Worm (Caenorhabditis elegans) whole organism, mixed stage, embryonic: ENCODE results near the gene F38A5.6.

ENCODE experiments used
- M03D4.4 ChIP-seq: sonication (generic microtip); optimal IDR thresholded peaks from 2 replicates; lab custom pipeline; 2017; ENCODE audit warnings: mild to moderate bottlenecking, missing genetic modification characterization, missing compliant biosample characterization
- bed-3 ChIP-seq: fragments of 200-800 bp; sonication (Bioruptor generic); optimal IDR thresholded peaks from 3 replicates; lab custom pipeline; 2018; ENCODE audit warnings: mild to moderate bottlenecking, missing genetic modification characterization, moderate library complexity, missing compliant biosample characterization
- blmp-1 ChIP-seq: fragments of 150-350 bp; optimal IDR thresholded peaks from 2 replicates; lab custom pipeline; 2014; ENCODE audit warnings: missing biosample characterization, missing genetic modification characterization
- ceh-39 ChIP-seq: fragments of 150-350 bp; optimal IDR thresholded peaks from 2 replicates; lab custom pipeline; 2014; ENCODE audit warnings: missing biosample characterization, missing genetic modification characterization
- ceh-43 ChIP-seq: fragments of 200-800 bp; sonication (Bioruptor generic); optimal IDR thresholded peaks from 2 replicates; lab custom pipeline; 2018; ENCODE audit warnings: mild to moderate bottlenecking, missing genetic modification characterization, moderate library complexity, missing compliant biosample characterization
- ceh-83 ChIP-seq: fragments of 200-800 bp; sonication (Bioruptor generic); optimal IDR thresholded peaks from 2 replicates; lab custom pipeline; 2018; ENCODE audit warnings: mild to moderate bottlenecking, missing genetic modification characterization, missing compliant biosample characterization
- ces-1 ChIP-seq: fragments of 150-350 bp; optimal IDR thresholded peaks from 2 replicates; lab custom pipeline; 2014; ENCODE audit warnings: missing biosample characterization, missing genetic modification reagents, missing genetic modification characterization
- cnd-1 ChIP-seq: fragments of 200-800 bp; sonication (Bioruptor generic); optimal IDR thresholded peaks from 2 replicates; lab custom pipeline; 2018; ENCODE audit warnings: mild to moderate bottlenecking, missing genetic modification characterization, missing compliant biosample characterization
- drap-1 ChIP-seq: fragments of 200-800 bp; sonication (Bioruptor generic); optimal IDR thresholded peaks from 3 replicates; lab custom pipeline; 2018; ENCODE audit warnings: mild to moderate bottlenecking, missing genetic modification characterization, missing compliant biosample characterization
- elt-1 ChIP-seq: sonication (generic microtip); optimal IDR thresholded peaks from 2 replicates; lab custom pipeline; 2017; ENCODE audit warnings: missing genetic modification characterization, mild to moderate bottlenecking, missing compliant biosample characterization, antibody characterized with exemption, moderate library complexity, borderline replicate concordance; ENCODE audit not compliant: insufficient read depth
- elt-3 ChIP-seq: fragments of 150-350 bp; optimal IDR thresholded peaks from 2 replicates; lab custom pipeline; 2014; ENCODE audit warnings: missing biosample characterization, missing genetic modification characterization
- flh-1 ChIP-seq: fragments of 200-800 bp; sonication (Bioruptor generic); optimal IDR thresholded peaks from 2 replicates; lab custom pipeline; 2018; ENCODE audit warnings: mild to moderate bottlenecking, missing genetic modification characterization, moderate library complexity, missing compliant biosample characterization
- ham-2 ChIP-seq: fragments of 200-800 bp; sonication (Bioruptor generic); optimal IDR thresholded peaks from 2 replicates; lab custom pipeline; 2018; ENCODE audit warnings: mild to moderate bottlenecking, missing genetic modification characterization, missing compliant biosample characterization
- hlh-1 ChIP-seq: fragments of 150-350 bp; optimal IDR thresholded peaks from 2 replicates; lab custom pipeline; 2014; ENCODE audit warnings: missing biosample characterization, missing genetic modification reagents, missing genetic modification characterization
- lin-13 ChIP-seq: fragments of 150-350 bp; optimal IDR thresholded peaks from 2 replicates; lab custom pipeline; 2014; ENCODE audit warnings: missing biosample characterization, missing genetic modification characterization
- lin-32 ChIP-seq: fragments of 200-800 bp; sonication (Bioruptor generic); optimal IDR thresholded peaks from 2 replicates; lab custom pipeline; 2018; ENCODE audit warnings: mild to moderate bottlenecking, missing genetic modification characterization, missing compliant biosample characterization
- lsy-2 ChIP-seq: fragments of 150-350 bp; optimal IDR thresholded peaks from 2 replicates; lab custom pipeline; 2014; ENCODE audit warnings: missing biosample characterization, missing genetic modification characterization
- mab-5 ChIP-seq: fragments of 150-350 bp; optimal IDR thresholded peaks from 2 replicates; lab custom pipeline; 2014; ENCODE audit warnings: missing biosample characterization, missing genetic modification characterization
- mep-1 ChIP-seq: fragments of 150-350 bp; optimal IDR thresholded peaks from 2 replicates; lab custom pipeline; 2017; ENCODE audit warnings: missing biosample characterization, missing genetic modification reagents, missing genetic modification characterization, inconsistent platforms
- mls-2 ChIP-seq: sonication (generic microtip); optimal IDR thresholded peaks from 2 replicates; lab custom pipeline; 2016; ENCODE audit warnings: mild to moderate bottlenecking, missing genetic modification characterization, moderate library complexity, missing compliant biosample characterization
- nhr-12 ChIP-seq: fragments of 150-350 bp; optimal IDR thresholded peaks from 2 replicates; lab custom pipeline; 2014; ENCODE audit warnings: missing biosample characterization, missing genetic modification characterization
- nhr-2 ChIP-seq: fragments of 150-350 bp; optimal IDR thresholded peaks from 2 replicates; lab custom pipeline; 2014; ENCODE audit warnings: missing biosample characterization, missing genetic modification characterization
- nhr-237 ChIP-seq: fragments of 150-350 bp; optimal IDR thresholded peaks from 2 replicates; lab custom pipeline; 2014; ENCODE audit warnings: missing biosample characterization, missing genetic modification characterization
- nhr-28 ChIP-seq: fragments of 150-350 bp; optimal IDR thresholded peaks from 2 replicates; lab custom pipeline; 2014; ENCODE audit warnings: missing biosample characterization, missing genetic modification characterization
- nhr-76 ChIP-seq: sonication (generic microtip); optimal IDR thresholded peaks from 2 replicates; lab custom pipeline; 2017; ENCODE audit warnings: missing biosample characterization, missing genetic modification characterization
- pha-4 ChIP-seq: fragments of 150-350 bp; optimal IDR thresholded peaks from 2 replicates; lab custom pipeline; 2018; ENCODE audit warnings: missing biosample characterization, missing genetic modification reagents, missing genetic modification characterization
- sem-2 ChIP-seq: fragments of 200-800 bp; sonication (Bioruptor generic); optimal IDR thresholded peaks from 2 replicates; lab custom pipeline; 2018; ENCODE audit warnings: mild to moderate bottlenecking, missing genetic modification characterization, missing compliant biosample characterization
- snpc-4 ChIP-seq: fragments of 150-350 bp; optimal IDR thresholded peaks from 2 replicates; lab custom pipeline; 2014; ENCODE audit warnings: missing biosample characterization, missing genetic modification characterization
- sptf-1 ChIP-seq: sonication (generic microtip); optimal IDR thresholded peaks from 2 replicates; lab custom pipeline; 2017; ENCODE audit warnings: mild to moderate bottlenecking, missing genetic modification characterization, moderate library complexity, missing compliant biosample characterization
- tbx-8 ChIP-seq: fragments of 200-800 bp; sonication (Bioruptor generic); optimal IDR thresholded peaks from 2 replicates; lab custom pipeline; 2018; ENCODE audit warnings: mild to moderate bottlenecking, missing genetic modification characterization, moderate library complexity, missing compliant biosample characterization
- unc-120 ChIP-seq: sonication (generic microtip); optimal IDR thresholded peaks from 2 replicates; lab custom pipeline; 2017; ENCODE audit warnings: missing genetic modification characterization, missing compliant biosample characterization; ENCODE audit not compliant: poor library complexity, severe bottlenecking
- unc-39 ChIP-seq: fragments of 150-350 bp; optimal IDR thresholded peaks from 2 replicates; lab custom pipeline; 2014; ENCODE audit warnings: missing biosample characterization, missing genetic modification characterization
- unc-62 ChIP-seq: fragments of 150-350 bp; optimal IDR thresholded peaks from 2 replicates; lab custom pipeline; 2014; ENCODE audit warnings: missing biosample characterization, missing genetic modification reagents, missing genetic modification characterization
- zip-8 ChIP-seq: fragments of 150-350 bp; optimal IDR thresholded peaks from 2 replicates; lab custom pipeline; 2014; ENCODE audit warnings: missing biosample characterization, missing genetic modification characterization
- ztf-11 ChIP-seq: fragments of 150-350 bp; optimal IDR thresholded peaks from 2 replicates; lab custom pipeline; 2014; ENCODE audit warnings: missing biosample characterization, missing genetic modification characterization

The F38A5.6 gene

ce11 chrIV:6588080-6588613, 9.1 kb downstream of the F38A5.6 start:
- TF ChIP-seq cnd-1 (tag; lab: Kevin White, UChicago) (no peak), M03D4.4 (tag; lab: Kevin White, UChicago) (no peak), flh-1 (no peak), drap-1 (GFP tag; lab: Kevin White, UChicago) (no peak), elt-3 (tag; lab: Kevin White, UChicago) (no peak), elt-1 (tag; lab: Kevin White, UChicago) (no peak), sptf-1 (tag; lab: Kevin White, UChicago) (no peak)

ce11 chrIV:6585397-6585921, 11.7 kb downstream of the F38A5.6 start, which contains the start of the genes F38A5.2 and dnj-11:
Gene F38A5.2 (minus strand): TSS chrIV:6585400.
Gene dnj-11 (plus strand): TSS chrIV:6585871.
- TF ChIP-seq nhr-237 (peak; percentile 78), ceh-39 (tag; lab: Kevin White, UChicago) (peak; percentile 73), hlh-1 (tag; lab: Kevin White, UChicago) (peak; percentile 25), zip-8 (no peak), elt-3 (tag; lab: Kevin White, UChicago) (no peak), ztf-11 (tag; lab: Kevin White, UChicago) (no peak), ces-1 (GFP tag; lab: Kevin White, UChicago) (peak; percentile 75), bed-3 (no peak), flh-1 (no peak), unc-120 (peak; percentile 55), tbx-8 (GFP tag; lab: Kevin White, UChicago) (no peak), M03D4.4 (tag; lab: Kevin White, UChicago) (no peak), mls-2 (tag; lab: Kevin White, UChicago) (no peak), lin-32 (GFP tag; lab: Kevin White, UChicago) (no peak), drap-1 (GFP tag; lab: Kevin White, UChicago) (no peak), ceh-43 (GFP tag; lab: Kevin White, UChicago) (no peak), lin-13 (peak; percentile 68), elt-1 (tag; lab: Kevin White, UChicago) (no peak), pha-4 (tag; lab: Kevin White, UChicago) (peak; percentile 64), mab-5 (tag; lab: Kevin White, UChicago) (no peak), unc-39 (tag; lab: Kevin White, UChicago) (no peak), nhr-12 (tag; lab: Kevin White, UChicago) (no peak), sem-2 (GFP tag; lab: Kevin White, UChicago) (no peak), ceh-83 (GFP tag; lab: Kevin White, UChicago) (no peak), blmp-1 (tag; lab: Kevin White, UChicago) (no peak), lsy-2 (tag; lab: Kevin White, UChicago) (peak; percentile 78), unc-62 (GFP tag; lab: Kevin White, UChicago) (no peak), mep-1 (tag; lab: Kevin White, UChicago) (peak; percentile 95), nhr-2 (no peak), nhr-28 (tag; lab: Kevin White, UChicago) (no peak), ham-2 (GFP tag; lab: Kevin White, UChicago) (no peak), snpc-4 (no peak), cnd-1 (tag; lab: Kevin White, UChicago) (no peak)

ce11 chrIV:6582604-6583003, 14.6 kb downstream of the F38A5.6 start, which contains the start of gene odr-8:
Gene odr-8 (minus strand): TSS chrIV:6582704.
- TF ChIP-seq unc-120 (no peak), ces-1 (GFP tag; lab: Kevin White, UChicago) (no peak), pha-4 (tag; lab: Kevin White, UChicago) (no peak), lin-13 (no peak), unc-62 (GFP tag; lab: Kevin White, UChicago) (no peak), ham-2 (GFP tag; lab: Kevin White, UChicago) (no peak), tbx-8 (GFP tag; lab: Kevin White, UChicago) (no peak), lin-32 (GFP tag; lab: Kevin White, UChicago) (no peak), nhr-76 (no peak), nhr-28 (tag; lab: Kevin White, UChicago) (no peak), zip-8 (no peak), unc-39 (tag; lab: Kevin White, UChicago) (no peak), ztf-11 (tag; lab: Kevin White, UChicago) (no peak)
- TF ChIP-seq, all 35 proteins: peak for 0
